Worm (Caenorhabditis elegans): ENCODE data around the gene H04D03.4.

ce11 chrIII:10462935-10463548 lies 12.1 kb upstream of the H04D03.4 start:
- no peak for TF ChIP-seq zip-2 (tag; optimal IDR thresholded peaks at IDR 0.05)
- TF ChIP-seq daf-12 (tag; optimal IDR thresholded peaks at IDR 0.05) = no peak
- TF ChIP-seq unc-130 (GFP tag; optimal IDR thresholded peaks at IDR 0.05) = no peak
- no peak for TF ChIP-seq pha-4 (GFP tag; IDR thresholded peaks at IDR 0.05)
- no peak for TF ChIP-seq pha-4 (tag; optimal IDR thresholded peaks at IDR 0.05)
- TF ChIP-seq ztf-11 (tag; optimal IDR thresholded peaks at IDR 0.05) = no peak
- TF ChIP-seq fkh-10 (GFP tag; optimal IDR thresholded peaks at IDR 0.05) = no peak
- no peak for TF ChIP-seq dve-1 (tag; optimal IDR thresholded peaks at IDR 0.05; ENCODE audit: insufficient read depth)
- TF ChIP-seq lin-15B (tag; optimal IDR thresholded peaks at IDR 0.05) = no peak
- no peak for TF ChIP-seq mdl-1 (tag; optimal IDR thresholded peaks at IDR 0.05)

Data from whole organism, L4 larva.